Worm (Caenorhabditis elegans) whole organism, late embryonic: ENCODE results near the gene inx-1.

ENCODE experiments used
- C08G9.2 ChIP-seq: sonication (generic microtip); optimal IDR thresholded peaks from 2 replicates; lab custom pipeline; 2016; ENCODE audit warnings: mild to moderate bottlenecking, missing genetic modification characterization, moderate library complexity, missing compliant biosample characterization
- K09A11.1 ChIP-seq: sonication (generic microtip); optimal IDR thresholded peaks from 2 replicates; lab custom pipeline; 2017; ENCODE audit warnings: antibody characterized with exemption, mild to moderate bottlenecking, missing genetic modification characterization, missing compliant biosample characterization; ENCODE audit not compliant: insufficient read depth
- ceh-2 ChIP-seq: sonication (generic microtip); optimal IDR thresholded peaks from 2 replicates; lab custom pipeline; 2016; ENCODE audit warnings: missing genotype, missing genetic modification characterization, missing compliant biosample characterization
- ceh-34 ChIP-seq: sonication (generic microtip); optimal IDR thresholded peaks from 2 replicates; lab custom pipeline; 2016; ENCODE audit warnings: mild to moderate bottlenecking, missing genetic modification characterization, missing compliant biosample characterization
- ceh-45 ChIP-seq: fragments of 200-800 bp; sonication (Bioruptor generic); IDR thresholded peaks from 2 replicates; pipeline ENCODE4 v1.3.6; 2022; ENCODE audit warnings: missing genetic modification reagents, missing genetic modification characterization, missing compliant biosample characterization
- ceh-48 ChIP-seq: sonication (generic microtip); optimal IDR thresholded peaks from 2 replicates; lab custom pipeline; 2016; ENCODE audit warnings: missing genetic modification characterization, inconsistent platforms, missing compliant biosample characterization
- fax-1 ChIP-seq: sonication (generic microtip); optimal IDR thresholded peaks from 2 replicates; lab custom pipeline; 2016; ENCODE audit warnings: missing genotype, missing genetic modification characterization, missing compliant biosample characterization
- fkh-10 ChIP-seq: fragments of 150-350 bp; optimal IDR thresholded peaks from 2 replicates; lab custom pipeline; 2014; ENCODE audit warnings: missing biosample characterization, missing genetic modification reagents, missing genetic modification characterization
- mec-3 ChIP-seq: sonication (generic microtip); optimal IDR thresholded peaks from 2 replicates; lab custom pipeline; 2016; ENCODE audit warnings: borderline replicate concordance, missing genetic modification characterization, missing compliant biosample characterization
- pha-4 ChIP-seq: fragments of 150-350 bp; optimal IDR thresholded peaks from 2 replicates; lab custom pipeline; 2018; ENCODE audit warnings: missing biosample characterization, missing genetic modification reagents, missing genetic modification characterization
- pros-1 ChIP-seq: fragments of 150-350 bp; optimal IDR thresholded peaks from 2 replicates; lab custom pipeline; 2014; ENCODE audit warnings: missing biosample characterization, missing genetic modification reagents, missing genetic modification characterization
- tbx-2 ChIP-seq: sonication (generic microtip); optimal IDR thresholded peaks from 2 replicates; lab custom pipeline; 2016; ENCODE audit warnings: missing genetic modification characterization, missing compliant biosample characterization

DNA sequence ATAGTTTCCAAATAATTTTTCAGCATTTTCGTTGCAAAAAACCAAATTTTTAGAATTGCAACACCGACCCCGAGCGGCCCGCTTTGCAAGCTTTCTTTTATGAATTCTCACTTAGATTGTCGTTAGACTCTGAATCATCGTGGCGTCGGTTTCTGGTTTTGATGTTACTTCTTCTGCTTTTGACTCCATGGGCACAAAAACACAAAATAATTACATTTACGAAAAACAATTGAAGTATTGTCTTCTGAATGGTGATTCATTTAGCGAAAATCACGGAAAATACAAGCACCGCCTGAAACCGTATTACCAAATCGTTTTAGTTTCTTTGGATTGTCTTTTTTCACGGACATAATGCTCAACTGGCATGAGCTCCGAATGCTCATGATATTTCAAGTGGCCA is 55.1 kb downstream of the inx-1 start, which contains the start of gene pes-23:
- TF ChIP-seq fax-1 (no peak), ceh-45 (no peak), fkh-10 (GFP tag; lab: Kevin White, UChicago) (no peak), pha-4 (tag; lab: Kevin White, UChicago) (no peak), K09A11.1 (tag; lab: Kevin White, UChicago) (no peak), pros-1 (tag; lab: Kevin White, UChicago) (no peak), ceh-34 (no peak), ceh-48 (tag; lab: Kevin White, UChicago) (no peak), mec-3 (tag; lab: Kevin White, UChicago) (no peak), ceh-2 (tag; lab: Kevin White, UChicago) (no peak), C08G9.2 (tag; lab: Kevin White, UChicago) (no peak), tbx-2 (tag; lab: Kevin White, UChicago) (no peak)
